Fruit fly (Drosophila melanogaster): ENCODE measurements around the gene CG4995.

DNA sequence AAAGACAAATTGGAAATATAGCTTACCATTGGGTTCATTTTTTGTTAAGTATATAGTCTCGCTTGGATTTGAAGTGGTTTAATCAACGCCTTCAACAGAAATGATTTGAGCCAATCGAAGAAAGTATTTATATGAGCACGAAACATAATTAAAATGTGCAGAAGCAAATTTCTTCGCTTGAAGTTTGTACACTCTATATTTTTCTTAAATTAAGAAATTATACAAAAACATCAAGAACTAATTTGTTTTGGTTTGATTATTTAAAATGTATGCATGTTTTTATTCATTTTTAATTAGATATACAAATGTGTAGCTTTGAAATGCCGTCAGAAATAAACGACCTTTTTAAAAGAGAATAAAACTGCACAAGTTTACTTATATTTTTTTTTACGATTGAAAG is 20.4 kb upstream of the CG4995 start, which contains the start of gene CG13138:
- no peak for TF ChIP-seq CG6808 (GFP tag; optimal IDR thresholded peaks at IDR 0.05)
- TF ChIP-seq Sox102F (GFP tag; optimal IDR thresholded peaks at IDR 0.05), result no peak
- TF ChIP-seq fkh (GFP tag; optimal IDR thresholded peaks at IDR 0.05), result no peak
- no peak for TF ChIP-seq Ets21C (GFP tag; optimal IDR thresholded peaks at IDR 0.05)
- TF ChIP-seq CG8119 (GFP tag; IDR thresholded peaks at IDR 0.05), result no peak
- no peak for TF ChIP-seq fd85E (GFP tag; optimal IDR thresholded peaks at IDR 0.05)
- TF ChIP-seq Blimp-1 (GFP tag; optimal IDR thresholded peaks at IDR 0.05), result no peak
- TF ChIP-seq Met (GFP tag; optimal IDR thresholded peaks at IDR 0.05), result no peak
- TF ChIP-seq Sox14 (GFP tag; optimal IDR thresholded peaks at IDR 0.05), result no peak
- no peak for TF ChIP-seq Lpt (GFP tag; optimal IDR thresholded peaks at IDR 0.05)
- no peak for TF ChIP-seq Gug (GFP tag; IDR thresholded peaks at IDR 0.05)
- TF ChIP-seq CG3919 (GFP tag; optimal IDR thresholded peaks at IDR 0.05), result no peak

Measured in whole organism, prepupa.